Fruit fly (Drosophila melanogaster) whole organism, embryonic: ENCODE results near the gene Bet1.

ENCODE experiments used
- Adf1 ChIP-seq: fragments of 200-800 bp; sonication (Bioruptor generic); IDR thresholded peaks from 2 replicates; pipeline ENCODE4 v1.3.6; 2022; ENCODE audit warnings: missing biosample characterization, missing genetic modification characterization
- Atf6 ChIP-seq: fragments of 200-800 bp; sonication (Bioruptor generic); IDR thresholded peaks from 2 replicates; pipeline ENCODE4 v1.3.6; 2022; ENCODE audit warnings: missing biosample characterization, missing genetic modification characterization
- CG10543 ChIP-seq: fragments of 200-800 bp; sonication (Bioruptor generic); optimal IDR thresholded peaks from 3 replicates; lab custom pipeline; 2017; ENCODE audit warnings: missing biosample characterization, mild to moderate bottlenecking, missing genetic modification characterization, moderate library complexity
- CG10959 ChIP-seq: fragments of 200-800 bp; sonication (Bioruptor generic); IDR thresholded peaks from 2 replicates; pipeline ENCODE4 v1.3.6; 2022; ENCODE audit warnings: missing biosample characterization, missing genetic modification characterization
- CG11723 ChIP-seq: fragments of 200-800 bp; sonication (Bioruptor generic); optimal IDR thresholded peaks from 2 replicates; lab custom pipeline; 2017; ENCODE audit warnings: missing biosample characterization, mild to moderate bottlenecking, missing genetic modification characterization
- CG12299 ChIP-seq: fragments of 200-800 bp; sonication (Bioruptor generic); optimal IDR thresholded peaks from 2 replicates; lab custom pipeline; 2018; ENCODE audit warnings: missing biosample characterization, mild to moderate bottlenecking, missing genetic modification characterization
- CG14710 ChIP-seq: fragments of 200-800 bp; sonication (Bioruptor generic); optimal IDR thresholded peaks from 3 replicates; lab custom pipeline; 2019; ENCODE audit warnings: missing biosample characterization, mild to moderate bottlenecking, missing genetic modification characterization, moderate library complexity
- CG1602 ChIP-seq: fragments of 200-800 bp; sonication (Bioruptor generic); optimal IDR thresholded peaks from 3 replicates; lab custom pipeline; 2016; ENCODE audit warnings: missing biosample characterization, missing genetic modification characterization
- CG17359 ChIP-seq: fragments of 200-800 bp; sonication (Bioruptor generic); optimal IDR thresholded peaks from 3 replicates; lab custom pipeline; 2018; ENCODE audit warnings: missing biosample characterization, mild to moderate bottlenecking, missing genetic modification characterization, moderate library complexity
- CG17802 ChIP-seq: fragments of 200-800 bp; sonication (Bioruptor generic); optimal IDR thresholded peaks from 2 replicates; lab custom pipeline; 2018; ENCODE audit warnings: missing biosample characterization, mild to moderate bottlenecking, missing genetic modification characterization, moderate library complexity
- CG2199 ChIP-seq: fragments of 200-800 bp; sonication (Bioruptor generic); IDR thresholded peaks from 3 replicates; pipeline ENCODE4 v1.3.6; 2022; ENCODE audit warnings: missing biosample characterization, missing genetic modification characterization
- CG32532 ChIP-seq: fragments of 200-800 bp; sonication (Bioruptor generic); IDR thresholded peaks from 2 replicates; pipeline ENCODE4 v1.3.6; 2022; ENCODE audit warnings: missing biosample characterization, missing genetic modification characterization
- CG32772 ChIP-seq: fragments of 200-800 bp; sonication (Bioruptor generic); IDR thresholded peaks from 2 replicates; pipeline ENCODE4 v1.3.6; 2022; ENCODE audit warnings: missing biosample characterization, missing genetic modification characterization
- CG4360 ChIP-seq: fragments of 200-800 bp; sonication (Bioruptor generic); IDR thresholded peaks from 2 replicates; pipeline ENCODE4 v1.3.6; 2022; ENCODE audit warnings: missing biosample characterization, missing genetic modification characterization
- CG6175 ChIP-seq: fragments of 200-800 bp; sonication (Bioruptor generic); IDR thresholded peaks from 3 replicates; pipeline ENCODE4 v1.3.6; 2022; ENCODE audit warnings: missing biosample characterization, missing genetic modification characterization
- CG7357 ChIP-seq: fragments of 200-800 bp; sonication (Bioruptor generic); IDR thresholded peaks from 3 replicates; pipeline ENCODE4 v1.3.6; 2022; ENCODE audit warnings: missing biosample characterization, missing genetic modification characterization
- CG7372 ChIP-seq: fragments of 200-800 bp; sonication (Bioruptor generic); IDR thresholded peaks from 2 replicates; pipeline ENCODE4 v1.3.6; 2022; ENCODE audit warnings: missing biosample characterization, missing genetic modification characterization
- CG7556 ChIP-seq: fragments of 200-800 bp; sonication (Bioruptor generic); optimal IDR thresholded peaks from 2 replicates; lab custom pipeline; 2017; ENCODE audit warnings: missing biosample characterization, mild to moderate bottlenecking, missing genetic modification characterization
- CG7745 ChIP-seq: fragments of 200-800 bp; sonication (Bioruptor generic); optimal IDR thresholded peaks from 2 replicates; lab custom pipeline; 2018; ENCODE audit warnings: missing biosample characterization, mild to moderate bottlenecking, missing genetic modification characterization, moderate library complexity
- CG8281 ChIP-seq: fragments of 200-800 bp; sonication (Bioruptor generic); optimal IDR thresholded peaks from 2 replicates; lab custom pipeline; 2018; ENCODE audit warnings: missing biosample characterization, mild to moderate bottlenecking, missing genetic modification characterization, moderate library complexity
- CG8290 ChIP-seq, 3 experiments: fragments of 200-800 bp; sonication (Bioruptor generic); optimal IDR thresholded peaks; 2 replicates each; lab custom pipeline; 2016 to 2019; ENCODE audit warnings: missing biosample characterization in 3 of 3, missing genetic modification characterization in 3 of 3, mild to moderate bottlenecking in 2 of 3, moderate library complexity in 1 of 3
- Camta ChIP-seq: fragments of 200-800 bp; sonication (Bioruptor generic); optimal IDR thresholded peaks from 2 replicates; lab custom pipeline; 2016; ENCODE audit warnings: missing biosample characterization, missing genetic modification characterization
- E2f2 ChIP-seq: fragments of 200-800 bp; sonication (Bioruptor generic); IDR thresholded peaks from 2 replicates; pipeline ENCODE4 v1.3.6; 2022; ENCODE audit warnings: missing biosample characterization, missing genetic modification characterization
- HmgZ ChIP-seq: fragments of 200-800 bp; sonication (Bioruptor generic); optimal IDR thresholded peaks from 2 replicates; lab custom pipeline; 2018; ENCODE audit warnings: missing biosample characterization, mild to moderate bottlenecking, missing genetic modification characterization
- Hmx ChIP-seq: fragments of 200-800 bp; sonication (Bioruptor generic); optimal IDR thresholded peaks from 2 replicates; lab custom pipeline; 2016; ENCODE audit warnings: missing biosample characterization, missing genetic modification characterization
- Hr78 ChIP-seq, 2 experiments: fragments of 200-800 bp in 1 of 2; fragments of >200 bp in 1 of 2; sonication (Bioruptor generic) in 1 of 2; optimal IDR thresholded peaks; 2 replicates each; lab custom pipeline; 2017 to 2019; ENCODE audit warnings: missing biosample characterization in 2 of 2, missing genetic modification characterization in 2 of 2, mild to moderate bottlenecking in 1 of 2, moderate library complexity in 1 of 2
- MESR4 ChIP-seq: fragments of 200-800 bp; sonication (Bioruptor generic); optimal IDR thresholded peaks from 2 replicates; lab custom pipeline; 2018; ENCODE audit warnings: missing biosample characterization, mild to moderate bottlenecking, missing genetic modification characterization, moderate library complexity
- Nf-YA ChIP-seq: fragments of 200-800 bp; sonication (Bioruptor generic); IDR thresholded peaks from 2 replicates; pipeline ENCODE4 v1.3.6; 2022; ENCODE audit warnings: missing biosample characterization, missing genetic modification characterization
- Nf-YC ChIP-seq: fragments of 200-800 bp; optimal IDR thresholded peaks from 3 replicates; lab custom pipeline; 2019; ENCODE audit warnings: missing biosample characterization, mild to moderate bottlenecking, missing genetic modification characterization, moderate library complexity
- Sox100B ChIP-seq: fragments of 200-800 bp; sonication (Bioruptor generic); optimal IDR thresholded peaks from 3 replicates; lab custom pipeline; 2018; ENCODE audit warnings: missing biosample characterization, mild to moderate bottlenecking, missing genetic modification characterization
- Tbp ChIP-seq: fragments of >200 bp; optimal IDR thresholded peaks from 2 replicates; lab custom pipeline; 2018; ENCODE audit warnings: missing biosample characterization, missing genetic modification characterization
- cg ChIP-seq: fragments of 200-800 bp; sonication (Bioruptor generic); optimal IDR thresholded peaks from 3 replicates; lab custom pipeline; 2019; ENCODE audit warnings: missing biosample characterization, mild to moderate bottlenecking, missing genetic modification characterization, moderate library complexity
- chinmo ChIP-seq: fragments of 200-800 bp; sonication (Bioruptor generic); IDR thresholded peaks from 4 replicates; pipeline ENCODE4 v1.3.6; 2022; ENCODE audit warnings: missing biosample characterization, missing genetic modification characterization; ENCODE audit not compliant: partially characterized antibody
- crol ChIP-seq: fragments of 200-800 bp; sonication (Bioruptor generic); IDR thresholded peaks from 2 replicates; pipeline ENCODE4 v1.3.6; 2022; ENCODE audit warnings: missing biosample characterization, missing genetic modification characterization
- dimm ChIP-seq: fragments of 200-800 bp; sonication (Bioruptor generic); IDR thresholded peaks from 2 replicates; pipeline ENCODE4 v1.3.6; 2022; ENCODE audit warnings: missing biosample characterization, missing genetic modification characterization
- exex ChIP-seq: fragments of 200-800 bp; sonication (Bioruptor generic); optimal IDR thresholded peaks from 4 replicates; lab custom pipeline; 2018; ENCODE audit warnings: missing biosample characterization, mild to moderate bottlenecking, missing genetic modification characterization, moderate library complexity
- grn ChIP-seq: fragments of 200-800 bp; sonication (Bioruptor generic); optimal IDR thresholded peaks from 3 replicates; lab custom pipeline; 2017; ENCODE audit warnings: missing biosample characterization, missing genetic modification characterization
- jumu ChIP-seq: fragments of 200-800 bp; sonication (Bioruptor generic); optimal IDR thresholded peaks from 3 replicates; lab custom pipeline; 2016; ENCODE audit warnings: missing biosample characterization, missing genetic modification characterization
- lab ChIP-seq: fragments of 200-800 bp; sonication (Bioruptor generic); optimal IDR thresholded peaks from 3 replicates; lab custom pipeline; 2017; ENCODE audit warnings: missing biosample characterization, missing genetic modification characterization, mild to moderate bottlenecking, moderate library complexity, missing genetic modification reagents
- mirr ChIP-seq: fragments of 200-800 bp; sonication (Bioruptor generic); optimal IDR thresholded peaks from 3 replicates; lab custom pipeline; 2018; ENCODE audit warnings: missing biosample characterization, mild to moderate bottlenecking, missing genetic modification characterization
- pzg ChIP-seq: fragments of 200-800 bp; sonication (Bioruptor generic); optimal IDR thresholded peaks from 3 replicates; lab custom pipeline; 2018; ENCODE audit warnings: missing biosample characterization, mild to moderate bottlenecking, missing genetic modification characterization, moderate library complexity
- ranshi ChIP-seq: fragments of 200-800 bp; sonication (Bioruptor generic); IDR thresholded peaks from 2 replicates; pipeline ENCODE4 v1.3.6; 2022; ENCODE audit warnings: missing biosample characterization, missing genetic modification characterization
- sens ChIP-seq: fragments of 200-800 bp; sonication (Bioruptor generic); peaks from one replicate; lab custom pipeline; 2016; ENCODE audit warnings: missing biosample characterization, missing genetic modification characterization
- so ChIP-seq: fragments of 200-800 bp; sonication (Bioruptor generic); IDR thresholded peaks from 3 replicates; pipeline ENCODE4 v1.3.6; 2022; ENCODE audit warnings: missing biosample characterization, missing genetic modification characterization
- sqz ChIP-seq: fragments of 200-800 bp; sonication (Bioruptor generic); optimal IDR thresholded peaks from 3 replicates; lab custom pipeline; 2018; ENCODE audit warnings: missing biosample characterization, mild to moderate bottlenecking, missing genetic modification characterization
- ssp ChIP-seq: fragments of 200-800 bp; sonication (Bioruptor generic); IDR thresholded peaks from 2 replicates; pipeline ENCODE4 v1.3.6; 2022; ENCODE audit warnings: missing biosample characterization, missing genetic modification characterization
- sug ChIP-seq: fragments of 200-800 bp; optimal IDR thresholded peaks from 2 replicates; lab custom pipeline; 2019; ENCODE audit warnings: missing biosample characterization, mild to moderate bottlenecking, missing genetic modification characterization, moderate library complexity
- unc-4 ChIP-seq: fragments of 200-800 bp; sonication (Bioruptor generic); IDR thresholded peaks from 2 replicates; pipeline ENCODE4 v1.3.6; 2022; ENCODE audit warnings: missing biosample characterization, missing genetic modification characterization; ENCODE audit not compliant: partially characterized antibody
- usp ChIP-seq: fragments of >200 bp; optimal IDR thresholded peaks from 2 replicates; lab custom pipeline; 2017; ENCODE audit warnings: missing biosample characterization, missing genetic modification characterization
- zfh2 ChIP-seq: fragments of 200-800 bp; sonication (Bioruptor generic); optimal IDR thresholded peaks from 2 replicates; lab custom pipeline; 2016; ENCODE audit warnings: missing biosample characterization, missing genetic modification characterization

The Bet1 gene

dm6 chr3L:19228371-19228817 lies 32.8 kb upstream of the Bet1 start:
- peak; percentile 57 for TF ChIP-seq cg (GFP tag; lab: Kevin White, UChicago)
- TF ChIP-seq E2f2 (GFP tag; lab: Robert Waterston, UW) = no peak
- no peak for TF ChIP-seq dimm (GFP tag; lab: Robert Waterston, UW)
- no peak for TF ChIP-seq CG7372 (GFP tag; lab: Robert Waterston, UW)
- peak; percentile 79 for TF ChIP-seq lab (GFP tag; lab: Kevin White, UChicago)
- no peak for TF ChIP-seq chinmo
- peak; percentile 22; the same call in 1 of the 2 replicates for TF ChIP-seq CG32532 (GFP tag; lab: Robert Waterston, UW)
- TF ChIP-seq exex (tag; lab: Kevin White, UChicago) = peak; percentile 96
- no peak for TF ChIP-seq CG32772 (GFP tag; lab: Robert Waterston, UW)
- peak; percentile 27 for TF ChIP-seq sug (tag; lab: Kevin White, UChicago)
- TF ChIP-seq CG10543 (GFP tag; lab: Kevin White, UChicago) = peak; percentile 14
- TF ChIP-seq sens (GFP tag; lab: Kevin White, UChicago) = peak; percentile 48
- peak; percentile 45; the same call in 1 of the 3 replicates for TF ChIP-seq CG6175 (GFP tag; lab: Robert Waterston, UW)
- TF ChIP-seq CG17359 = no peak
- TF ChIP-seq CG7745 = peak; percentile 82
- TF ChIP-seq ssp (GFP tag; lab: Robert Waterston, UW) = no peak
- TF ChIP-seq Hr78 (GFP tag; optimal IDR thresholded peaks at IDR 0.05; lab: Kevin White, UChicago) = peak in 1 of 2 experiments; percentile 87
- TF ChIP-seq grn (GFP tag; lab: Kevin White, UChicago) = peak; percentile 79
- TF ChIP-seq mirr (GFP tag; lab: Kevin White, UChicago) = peak; percentile 44
- no peak for TF ChIP-seq CG7556
- TF ChIP-seq crol = peak; percentile 77
- TF ChIP-seq Nf-YC (tag; lab: Kevin White, UChicago) = no peak
- no peak for TF ChIP-seq Atf6 (GFP tag; lab: Robert Waterston, UW)
- TF ChIP-seq Camta (GFP tag; lab: Kevin White, UChicago) = no peak
- TF ChIP-seq CG8281 (tag; lab: Kevin White, UChicago) = peak; percentile 30
- no peak for TF ChIP-seq Sox100B (GFP tag; lab: Kevin White, UChicago)
- TF ChIP-seq CG2199 = 0 out of 3 replicates have a peak, but pooled peaks have one; percentile 24

dm6 chr3L:19228857-19229398 lies 32.3 kb upstream of the Bet1 start:
- TF ChIP-seq Nf-YC (tag; lab: Kevin White, UChicago) (no peak), Hmx (GFP tag; lab: Kevin White, UChicago) (no peak), unc-4 (GFP tag; lab: Robert Waterston, UW) (no peak), pzg (no peak), CG12299 (tag; lab: Kevin White, UChicago) (no peak), CG11723 (GFP tag; lab: Kevin White, UChicago) (no peak), CG10959 (GFP tag; lab: Robert Waterston, UW) (no peak), sqz (GFP tag; lab: Kevin White, UChicago) (no peak), CG8290 (GFP tag; optimal IDR thresholded peaks at IDR 0.05; lab: Kevin White, UChicago) (no peak), CG8290 (tag; optimal IDR thresholded peaks at IDR 0.05; lab: Kevin White, UChicago) (no peak), ranshi (GFP tag; lab: Robert Waterston, UW) (no peak), CG17359 (peak; percentile 15), CG8281 (tag; lab: Kevin White, UChicago) (no peak), HmgZ (tag; lab: Kevin White, UChicago) (no peak), usp (GFP tag; lab: Kevin White, UChicago) (no peak), exex (tag; lab: Kevin White, UChicago) (no peak), so (GFP tag; lab: Robert Waterston, UW) (no peak), Nf-YA (GFP tag; lab: Robert Waterston, UW) (no peak), CG17802 (tag; lab: Kevin White, UChicago) (no peak), CG4360 (GFP tag; lab: Robert Waterston, UW) (no peak), CG7357 (GFP tag; lab: Robert Waterston, UW) (no peak), CG14710 (tag; lab: Kevin White, UChicago) (peak; percentile 94), Tbp (GFP tag; lab: Kevin White, UChicago) (no peak), zfh2 (GFP tag; lab: Kevin White, UChicago) (no peak), CG1602 (GFP tag; lab: Kevin White, UChicago) (no peak), jumu (GFP tag; lab: Kevin White, UChicago) (no peak), Adf1 (GFP tag; lab: Robert Waterston, UW) (no peak), MESR4 (GFP tag; lab: Kevin White, UChicago) (no peak)
